Fruit fly (Drosophila melanogaster) S2 (cell line): Measurements from ENCODE around the gene Or2a.

ENCODE experiments used
- CG8478 ChIP-seq: fragments of >200 bp; optimal IDR thresholded peaks from 2 replicates; lab custom pipeline; 2018
- CTCF ChIP-seq, 2 experiments: fragments of >200 bp; optimal IDR thresholded peaks; 2 replicates each; lab custom pipeline; 2018

dm6 chrX:2292410-2292809, 46.4 kb downstream of the Or2a start:
- TF ChIP-seq CG8478 (lab: Kevin White, UChicago) (no peak), CTCF (optimal IDR thresholded peaks at IDR 0.05; lab: Kevin White, UChicago) (no peak)
